Fruit fly (Drosophila melanogaster) whole organism, embryonic: ENCODE data around the gene mib1.

ENCODE experiments used
- Antp ChIP-seq: fragments of 200-800 bp; sonication (Bioruptor generic); optimal IDR thresholded peaks from 3 replicates; lab custom pipeline; 2016; ENCODE audit warnings: missing biosample characterization, missing genetic modification characterization
- CG10147 ChIP-seq: fragments of 200-800 bp; sonication (Bioruptor generic); optimal IDR thresholded peaks from 2 replicates; lab custom pipeline; 2019; ENCODE audit warnings: missing biosample characterization, mild to moderate bottlenecking, missing genetic modification characterization, moderate library complexity
- CG11504 ChIP-seq: fragments of 200-800 bp; sonication (Bioruptor generic); optimal IDR thresholded peaks from 3 replicates; lab custom pipeline; 2019; ENCODE audit warnings: missing biosample characterization, mild to moderate bottlenecking, missing genetic modification characterization, moderate library complexity
- CG11695 ChIP-seq: fragments of 200-800 bp; sonication (Bioruptor generic); IDR thresholded peaks from 3 replicates; pipeline ENCODE4 v1.3.6; 2022; ENCODE audit warnings: missing biosample characterization, missing genetic modification characterization
- CG12942 ChIP-seq: fragments of 200-800 bp; sonication (Bioruptor generic); optimal IDR thresholded peaks from 3 replicates; lab custom pipeline; 2016; ENCODE audit warnings: missing biosample characterization, missing genetic modification characterization
- CG15514 ChIP-seq: fragments of 200-800 bp; sonication (Bioruptor generic); optimal IDR thresholded peaks from 3 replicates; lab custom pipeline; 2017; ENCODE audit warnings: missing biosample characterization, missing genetic modification characterization, mild to moderate bottlenecking, moderate library complexity, missing genetic modification reagents
- CG15601 ChIP-seq: fragments of 200-800 bp; sonication (Bioruptor generic); optimal IDR thresholded peaks from 3 replicates; lab custom pipeline; 2019; ENCODE audit warnings: missing biosample characterization, mild to moderate bottlenecking, missing genetic modification characterization, moderate library complexity
- CG1647 ChIP-seq: fragments of 200-800 bp; sonication (Bioruptor generic); optimal IDR thresholded peaks from 3 replicates; lab custom pipeline; 2016; ENCODE audit warnings: missing biosample characterization, missing genetic modification characterization
- CG17568 ChIP-seq: fragments of 200-800 bp; sonication (Bioruptor generic); optimal IDR thresholded peaks from 2 replicates; lab custom pipeline; 2018; ENCODE audit warnings: missing biosample characterization, mild to moderate bottlenecking, missing genetic modification characterization, moderate library complexity
- CG17912 ChIP-seq: fragments of 200-800 bp; sonication (Bioruptor generic); optimal IDR thresholded peaks from 2 replicates; lab custom pipeline; 2018; ENCODE audit warnings: missing biosample characterization, mild to moderate bottlenecking, missing genetic modification characterization
- CG1792 ChIP-seq: fragments of 200-800 bp; sonication (Bioruptor generic); optimal IDR thresholded peaks from 2 replicates; lab custom pipeline; 2016; ENCODE audit warnings: missing biosample characterization, missing genetic modification characterization
- CG18619 ChIP-seq: fragments of 200-800 bp; sonication (Bioruptor generic); optimal IDR thresholded peaks from 3 replicates; lab custom pipeline; 2017; ENCODE audit warnings: missing biosample characterization, mild to moderate bottlenecking, missing genetic modification characterization
- CG2202 ChIP-seq: fragments of 200-800 bp; sonication (Bioruptor generic); optimal IDR thresholded peaks from 2 replicates; lab custom pipeline; 2018; ENCODE audit warnings: missing biosample characterization, mild to moderate bottlenecking, missing genetic modification characterization
- CG2678 ChIP-seq: fragments of 200-800 bp; sonication (Bioruptor generic); optimal IDR thresholded peaks from 3 replicates; lab custom pipeline; 2019; ENCODE audit warnings: missing biosample characterization, mild to moderate bottlenecking, missing genetic modification characterization, moderate library complexity
- CG32772 ChIP-seq: fragments of 200-800 bp; sonication (Bioruptor generic); IDR thresholded peaks from 2 replicates; pipeline ENCODE4 v1.3.6; 2022; ENCODE audit warnings: missing biosample characterization, missing genetic modification characterization
- CG3726 ChIP-seq: fragments of 200-800 bp; sonication (Bioruptor generic); IDR thresholded peaks from 3 replicates; pipeline ENCODE4, ENCODE4 v1.3.6; 2022; ENCODE audit warnings: missing biosample characterization, missing genetic modification characterization
- CG3995 ChIP-seq: fragments of 200-800 bp; sonication (Bioruptor generic); optimal IDR thresholded peaks from 3 replicates; lab custom pipeline; 2016; ENCODE audit warnings: missing biosample characterization, missing genetic modification characterization
- CG6689 ChIP-seq: fragments of 200-800 bp; sonication (Bioruptor generic); IDR thresholded peaks from 2 replicates; pipeline ENCODE4 v1.3.6; 2022; ENCODE audit warnings: missing biosample characterization, missing genetic modification characterization
- CG7372 ChIP-seq: fragments of 200-800 bp; sonication (Bioruptor generic); IDR thresholded peaks from 2 replicates; pipeline ENCODE4 v1.3.6; 2022; ENCODE audit warnings: missing biosample characterization, missing genetic modification characterization
- CG8388 ChIP-seq: fragments of 200-800 bp; sonication (Bioruptor generic); optimal IDR thresholded peaks from 2 replicates; lab custom pipeline; 2019; ENCODE audit warnings: missing biosample characterization, mild to moderate bottlenecking, missing genetic modification characterization, moderate library complexity
- CG9437 ChIP-seq: fragments of 200-800 bp; sonication (Bioruptor generic); optimal IDR thresholded peaks from 2 replicates; lab custom pipeline; 2018; ENCODE audit warnings: missing biosample characterization, mild to moderate bottlenecking, missing genetic modification characterization
- CG9727 ChIP-seq: fragments of 200-800 bp; sonication (Bioruptor generic); optimal IDR thresholded peaks from 3 replicates; lab custom pipeline; 2017; ENCODE audit warnings: missing biosample characterization, mild to moderate bottlenecking, missing genetic modification characterization
- CG9797 ChIP-seq: fragments of 200-800 bp; sonication (Bioruptor generic); optimal IDR thresholded peaks from 3 replicates; lab custom pipeline; 2018; ENCODE audit warnings: missing biosample characterization, mild to moderate bottlenecking, missing genetic modification characterization
- Camta ChIP-seq: fragments of 200-800 bp; sonication (Bioruptor generic); optimal IDR thresholded peaks from 2 replicates; lab custom pipeline; 2016; ENCODE audit warnings: missing biosample characterization, missing genetic modification characterization
- CkIIα-i1 ChIP-seq: fragments of 200-800 bp; sonication (Bioruptor generic); IDR thresholded peaks from 2 replicates; pipeline ENCODE4 v1.3.6; 2022; ENCODE audit warnings: missing biosample characterization, missing genetic modification characterization
- Dbx ChIP-seq: fragments of 200-800 bp; sonication (Bioruptor generic); IDR thresholded peaks from 3 replicates; pipeline ENCODE4 v1.3.6; 2022; ENCODE audit warnings: missing biosample characterization, missing genetic modification characterization
- HLH4C ChIP-seq: fragments of 200-800 bp; sonication (Bioruptor generic); IDR thresholded peaks from 3 replicates; pipeline ENCODE4 v1.3.6; 2022; ENCODE audit warnings: missing biosample characterization, missing genetic modification characterization; ENCODE audit not compliant: partially characterized antibody
- Lpt ChIP-seq: fragments of >200 bp; optimal IDR thresholded peaks from 2 replicates; lab custom pipeline; 2018; ENCODE audit warnings: missing biosample characterization, missing genetic modification characterization
- Nf-YA ChIP-seq: fragments of 200-800 bp; sonication (Bioruptor generic); IDR thresholded peaks from 2 replicates; pipeline ENCODE4 v1.3.6; 2022; ENCODE audit warnings: missing biosample characterization, missing genetic modification characterization
- NfI ChIP-seq: fragments of 200-800 bp; sonication (Bioruptor generic); optimal IDR thresholded peaks from 3 replicates; lab custom pipeline; 2018; ENCODE audit warnings: missing biosample characterization, mild to moderate bottlenecking, missing genetic modification characterization, moderate library complexity
- Scr ChIP-seq: fragments of 200-800 bp; sonication (Bioruptor generic); IDR thresholded peaks from 2 replicates; pipeline ENCODE4 v1.3.6; 2022; ENCODE audit warnings: missing biosample characterization, missing genetic modification characterization; ENCODE audit not compliant: partially characterized antibody
- Taf1 ChIP-seq: fragments of 200-800 bp; sonication (Bioruptor generic); IDR thresholded peaks from 2 replicates; pipeline ENCODE4 v1.3.6; 2022; ENCODE audit warnings: missing biosample characterization, missing genetic modification characterization
- br ChIP-seq: fragments of >200 bp; optimal IDR thresholded peaks from 2 replicates; lab custom pipeline; 2017
- chinmo ChIP-seq: fragments of 200-800 bp; sonication (Bioruptor generic); IDR thresholded peaks from 4 replicates; pipeline ENCODE4 v1.3.6; 2022; ENCODE audit warnings: missing biosample characterization, missing genetic modification characterization; ENCODE audit not compliant: partially characterized antibody
- dati ChIP-seq: fragments of 200-800 bp; sonication (Bioruptor generic); IDR thresholded peaks from 2 replicates; pipeline ENCODE4 v1.3.6; 2022; ENCODE audit warnings: missing biosample characterization, missing genetic modification characterization
- dimm ChIP-seq: fragments of 200-800 bp; sonication (Bioruptor generic); IDR thresholded peaks from 2 replicates; pipeline ENCODE4 v1.3.6; 2022; ENCODE audit warnings: missing biosample characterization, missing genetic modification characterization
- dysf ChIP-seq: fragments of 200-800 bp; sonication (Bioruptor generic); IDR thresholded peaks from 3 replicates; pipeline ENCODE4 v1.3.6; 2022; ENCODE audit warnings: missing biosample characterization, missing genetic modification characterization
- fd3F ChIP-seq: fragments of 200-800 bp; sonication (Bioruptor generic); optimal IDR thresholded peaks from 2 replicates; lab custom pipeline; 2018; ENCODE audit warnings: missing biosample characterization, mild to moderate bottlenecking, missing genetic modification characterization, moderate library complexity
- fd96Cb ChIP-seq: fragments of 200-800 bp; sonication (Bioruptor generic); optimal IDR thresholded peaks from 2 replicates; lab custom pipeline; 2018; ENCODE audit warnings: missing biosample characterization, mild to moderate bottlenecking, missing genetic modification characterization, moderate library complexity
- h ChIP-seq: fragments of >200 bp; optimal IDR thresholded peaks from 2 replicates; lab custom pipeline; 2017
- hkb ChIP-seq, 2 experiments: fragments of 200-800 bp in 1 of 2; fragments of >200 bp in 1 of 2; sonication (Bioruptor generic) in 1 of 2; IDR thresholded peaks in 1 of 2; optimal IDR thresholded peaks in 1 of 2; 2 replicates each; pipeline versions ENCODE4 v1.3.6 to Lab custom; 2017 to 2022; ENCODE audit warnings: missing biosample characterization in 1 of 2, missing genetic modification characterization in 1 of 2
- jing ChIP-seq: fragments of 200-800 bp; sonication (Bioruptor generic); optimal IDR thresholded peaks from 2 replicates; lab custom pipeline; 2018; ENCODE audit warnings: missing biosample characterization, mild to moderate bottlenecking, missing genetic modification characterization
- lab ChIP-seq: fragments of 200-800 bp; sonication (Bioruptor generic); optimal IDR thresholded peaks from 3 replicates; lab custom pipeline; 2017; ENCODE audit warnings: missing biosample characterization, missing genetic modification characterization, mild to moderate bottlenecking, moderate library complexity, missing genetic modification reagents
- oc ChIP-seq: fragments of 200-800 bp; sonication (Bioruptor generic); optimal IDR thresholded peaks from 2 replicates; lab custom pipeline; 2018; ENCODE audit warnings: missing biosample characterization, mild to moderate bottlenecking, missing genetic modification characterization, moderate library complexity
- org-1 ChIP-seq: fragments of 200-800 bp; sonication (Bioruptor generic); optimal IDR thresholded peaks from 2 replicates; lab custom pipeline; 2017; ENCODE audit warnings: missing biosample characterization, missing genetic modification characterization
- slp2 ChIP-seq: fragments of 200-800 bp; sonication (Bioruptor generic); optimal IDR thresholded peaks from 2 replicates; lab custom pipeline; 2016; ENCODE audit warnings: missing biosample characterization, missing genetic modification characterization
- sug ChIP-seq: fragments of 200-800 bp; optimal IDR thresholded peaks from 2 replicates; lab custom pipeline; 2019; ENCODE audit warnings: missing biosample characterization, mild to moderate bottlenecking, missing genetic modification characterization, moderate library complexity
- tio ChIP-seq: fragments of 200-800 bp; sonication (Bioruptor generic); optimal IDR thresholded peaks from 2 replicates; lab custom pipeline; 2017; ENCODE audit warnings: missing biosample characterization, missing genetic modification characterization, inconsistent platforms
- yki ChIP-seq: fragments of >200 bp; optimal IDR thresholded peaks from 3 replicates; lab custom pipeline; 2018
- zen ChIP-seq: fragments of 200-800 bp; sonication (Bioruptor generic); optimal IDR thresholded peaks from 3 replicates; lab custom pipeline; 2018; ENCODE audit warnings: missing biosample characterization, mild to moderate bottlenecking, missing genetic modification characterization, moderate library complexity

The mib1 gene

DNA sequence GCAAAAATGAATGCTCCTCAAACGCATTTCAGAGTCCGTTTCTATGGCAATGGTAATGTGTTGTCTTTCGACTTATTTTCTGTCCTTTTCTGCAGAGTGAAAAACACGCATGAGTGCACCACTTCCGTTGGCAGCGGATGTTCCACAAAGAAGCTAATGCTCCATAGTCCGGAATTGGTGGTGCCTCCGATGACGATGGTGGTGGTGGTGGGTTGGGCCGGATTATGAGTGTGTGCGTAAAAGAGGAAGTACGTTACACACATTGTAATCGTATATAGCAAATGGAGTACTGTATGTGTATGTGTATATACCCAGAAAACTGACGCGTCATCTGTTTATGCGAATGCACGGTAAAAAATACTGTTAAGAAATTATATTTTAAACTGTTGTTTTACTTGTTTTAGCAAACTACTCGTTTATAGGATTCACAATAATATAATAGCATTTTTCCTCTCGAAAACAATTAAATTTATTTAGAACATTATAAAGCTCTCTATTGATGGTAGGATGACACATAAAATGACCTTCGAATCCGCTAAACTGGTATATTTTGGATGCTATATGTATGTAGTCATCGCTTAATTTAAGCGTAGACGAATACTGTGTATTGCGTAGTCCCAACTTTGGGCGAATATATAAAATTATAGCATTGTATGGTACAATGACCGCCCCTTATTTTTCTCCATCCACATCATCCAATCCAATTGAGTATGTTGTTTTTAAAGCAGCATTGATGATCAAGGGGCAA, 33.6 kb upstream of the mib1 start (continued):
- TF ChIP-seq yki (lab: Kevin White, UChicago) = no peak
- no peak for TF ChIP-seq NfI (GFP tag; lab: Kevin White, UChicago)
- peak; percentile 22; the same call in 1 of the 2 replicates for TF ChIP-seq Taf1 (GFP tag; lab: Robert Waterston, UW)
- TF ChIP-seq CG8388 (GFP tag; lab: Kevin White, UChicago) = peak; percentile 60
- TF ChIP-seq zen (tag; lab: Kevin White, UChicago) = no peak
- TF ChIP-seq CG17912 (GFP tag; lab: Kevin White, UChicago) = no peak
- peak; percentile 1 for TF ChIP-seq jing (GFP tag; lab: Kevin White, UChicago)
- no peak for TF ChIP-seq CG9727 (GFP tag; lab: Kevin White, UChicago)
- no peak for TF ChIP-seq CG3726 (GFP tag; lab: Robert Waterston, UW)
- TF ChIP-seq CG18619 (GFP tag; lab: Kevin White, UChicago) = no peak
- peak; percentile 3 for TF ChIP-seq fd3F (GFP tag; lab: Kevin White, UChicago)
- TF ChIP-seq CG2202 = peak; percentile 10
- no peak for TF ChIP-seq CG2678 (tag; lab: Kevin White, UChicago)
- peak; percentile 83; the same call in 2 of the 4 replicates for TF ChIP-seq chinmo (GFP tag; lab: Robert Waterston, UW)
- TF ChIP-seq Scr (GFP tag; lab: Robert Waterston, UW) = no peak
- no peak for TF ChIP-seq CG9437 (GFP tag; lab: Kevin White, UChicago)
- peak; percentile 32 for TF ChIP-seq org-1 (GFP tag; lab: Kevin White, UChicago)
- no peak for TF ChIP-seq slp2 (GFP tag; lab: Kevin White, UChicago)
- TF ChIP-seq Dbx = peak; percentile 53; the same call in 1 of the 3 replicates
- TF ChIP-seq CG15514 = no peak
- peak; percentile 61 for TF ChIP-seq CG6689 (GFP tag; lab: Robert Waterston, UW)
- no peak for TF ChIP-seq br
- no peak for TF ChIP-seq dati
- peak; percentile 64 for TF ChIP-seq lab
- TF ChIP-seq tio (GFP tag; lab: Kevin White, UChicago) = peak; percentile 64
- no peak for TF ChIP-seq Lpt (GFP tag; lab: Kevin White, UChicago)
- no peak for TF ChIP-seq Nf-YA
- no peak for TF ChIP-seq CG12942
- no peak for TF ChIP-seq sug (tag; lab: Kevin White, UChicago)
- TF ChIP-seq CG32772 (GFP tag; lab: Robert Waterston, UW) = peak; percentile 11; the same call in 1 of the 2 replicates
- TF ChIP-seq CG3995 (GFP tag; lab: Kevin White, UChicago) = no peak
- no peak for TF ChIP-seq Camta (GFP tag; lab: Kevin White, UChicago)
- TF ChIP-seq fd96Cb = peak; percentile 51
- no peak for TF ChIP-seq CG1647
- peak; percentile 57 for TF ChIP-seq CG11504
- TF ChIP-seq CG11695 = peak; percentile 73
- no peak for TF ChIP-seq h (lab: Kevin White, UChicago)
- TF ChIP-seq hkb (optimal IDR thresholded peaks at IDR 0.05; lab: Kevin White, UChicago) = no peak
- peak; percentile 51 for TF ChIP-seq hkb (GFP tag; IDR thresholded peaks at IDR 0.05; lab: Robert Waterston, UW)
- TF ChIP-seq CG7372 (GFP tag; lab: Robert Waterston, UW) = peak; percentile 22; the same call in 1 of the 2 replicates
- TF ChIP-seq dimm = no peak
- no peak for TF ChIP-seq CkIIα-i1 (GFP tag; lab: Robert Waterston, UW)
- no peak for TF ChIP-seq CG9797 (GFP tag; lab: Kevin White, UChicago)
- TF ChIP-seq dysf (GFP tag; lab: Robert Waterston, UW) = peak; percentile 64
- TF ChIP-seq Antp = no peak
- peak; percentile 27 for TF ChIP-seq CG10147 (GFP tag; lab: Kevin White, UChicago)
- no peak for TF ChIP-seq HLH4C (GFP tag; lab: Robert Waterston, UW)
- TF ChIP-seq CG1792 (GFP tag; lab: Kevin White, UChicago) = no peak
- TF ChIP-seq CG17568 (GFP tag; lab: Kevin White, UChicago) = no peak
- TF ChIP-seq oc (tag; lab: Kevin White, UChicago) = no peak
- TF ChIP-seq CG15601 (tag; lab: Kevin White, UChicago) = peak; percentile 9
